Worm (Caenorhabditis elegans) whole organism, late embryonic: ENCODE data around the gene T04H1.5.
A peak's percentile ranks its signal among the peaks of the same experiment; 100 is the strongest.

Experiments
- ceh-45 ChIP-seq: fragments of 200-800 bp; sonication (Bioruptor generic); IDR thresholded peaks from 2 replicates; pipeline ENCODE4 v1.3.6; 2022; ENCODE audit warnings: missing genetic modification reagents, missing genetic modification characterization, missing compliant biosample characterization
- ceh-48 ChIP-seq: sonication (generic microtip); optimal IDR thresholded peaks from 2 replicates; lab custom pipeline; 2016; ENCODE audit warnings: missing genetic modification characterization, inconsistent platforms, missing compliant biosample characterization
- elt-4 ChIP-seq: sonication (generic microtip); optimal IDR thresholded peaks from 2 replicates; lab custom pipeline; 2016; ENCODE audit warnings: missing genetic modification characterization, missing compliant biosample characterization
- sox-4 ChIP-seq: sonication (generic microtip); optimal IDR thresholded peaks from 2 replicates; lab custom pipeline; 2017; ENCODE audit warnings: mild to moderate bottlenecking, missing genetic modification characterization, inconsistent platforms, missing compliant biosample characterization

DNA sequence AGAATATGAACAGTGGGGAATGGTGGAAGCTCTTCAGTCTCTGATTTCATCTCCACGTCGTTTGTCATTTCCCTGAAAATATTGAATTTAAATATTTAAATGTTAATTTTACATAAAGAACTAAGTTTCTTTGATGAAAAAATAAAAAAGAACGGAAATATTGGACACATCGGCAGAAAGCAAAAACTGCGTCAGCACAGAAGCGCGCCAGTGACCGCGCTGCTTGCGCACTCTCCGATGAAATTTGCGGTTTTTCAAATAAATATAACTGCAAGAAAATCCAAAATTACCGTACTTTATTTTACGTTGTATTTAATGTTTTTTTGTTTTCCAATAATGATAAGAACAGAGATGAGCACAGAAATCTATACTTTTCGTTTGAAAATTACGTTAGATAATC lies 40.4 kb downstream of the T04H1.5 start, which contains the start of the genes srpa-68 and srh-16:
- no peak for TF ChIP-seq elt-4
- peak; percentile 45 for TF ChIP-seq sox-4 (tag; lab: Kevin White, UChicago)
- TF ChIP-seq ceh-45: peak; percentile 59; the same call in 1 of the 2 replicates
- peak; percentile 62 for TF ChIP-seq ceh-48
